Worm (Caenorhabditis elegans): ENCODE measurements around the gene cdd-1.
A peak's percentile ranks its signal among the peaks of the same experiment; 100 is the strongest.

cdd-1 gene

ce11 chrX:8219428-8219827 is 8.5 kb upstream of the cdd-1 start, which contains the start of gene K02A6.1:
TSS of gene K02A6.1 (plus strand) at chrX:8219728.
- TF ChIP-seq hmg-11 (tag; optimal IDR thresholded peaks at IDR 0.05) (no peak), elt-1 (tag; optimal IDR thresholded peaks at IDR 0.05) (no peak), egl-5 (tag; optimal IDR thresholded peaks at IDR 0.05) (no peak), ztf-11 (tag; optimal IDR thresholded peaks at IDR 0.05) (no peak), lin-15B (tag; optimal IDR thresholded peaks at IDR 0.05) (no peak)

DNA sequence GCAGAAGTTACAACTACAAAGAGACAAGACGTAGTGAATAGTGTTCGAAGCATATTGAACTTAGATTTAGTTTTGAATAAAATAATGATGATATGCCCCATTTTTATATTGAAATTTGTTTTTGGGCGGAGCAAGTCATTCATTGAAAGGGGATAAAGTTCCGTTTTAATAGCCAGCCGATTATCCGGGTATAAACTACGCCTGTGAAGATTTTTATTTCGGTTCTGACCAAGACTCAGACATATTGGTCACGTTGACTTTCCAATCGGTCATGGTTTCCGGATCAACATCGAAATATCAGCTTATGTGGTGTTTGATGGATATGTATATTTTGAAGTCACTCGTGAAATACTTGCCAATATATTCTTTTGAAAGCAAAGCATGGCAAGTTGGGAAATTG is 7.7 kb upstream of the cdd-1 start, which contains the start of gene K02A6.4:
K02A6.4 (minus strand) TSS at position 101 of the 400 bp plus-strand sequence.
- no peak for TF ChIP-seq nhr-12 (tag; optimal IDR thresholded peaks at IDR 0.05)
- TF ChIP-seq aly-2 (tag; optimal IDR thresholded peaks at IDR 0.05): no peak
- TF ChIP-seq eor-1 (tag; optimal IDR thresholded peaks at IDR 0.05): no peak
- TF ChIP-seq egl-5 (tag; optimal IDR thresholded peaks at IDR 0.05): no peak
- no peak for TF ChIP-seq nhr-67 (tag; optimal IDR thresholded peaks at IDR 0.05)
- TF ChIP-seq zag-1 (tag; optimal IDR thresholded peaks at IDR 0.05): no peak
- no peak for TF ChIP-seq elt-2 (tag; optimal IDR thresholded peaks at IDR 0.05)
- TF ChIP-seq mdl-1 (tag; optimal IDR thresholded peaks at IDR 0.05): no peak
- no peak for TF ChIP-seq pha-4 (tag; optimal IDR thresholded peaks at IDR 0.05)
- TF ChIP-seq snpc-4 (tag; optimal IDR thresholded peaks at IDR 0.05): no peak
- no peak for TF ChIP-seq lin-39 (tag; optimal IDR thresholded peaks at IDR 0.05)
- no peak for TF ChIP-seq unc-39 (tag; optimal IDR thresholded peaks at IDR 0.05)
- TF ChIP-seq egl-27 (tag; optimal IDR thresholded peaks at IDR 0.05): no peak
- TF ChIP-seq nhr-77 (tag; optimal IDR thresholded peaks at IDR 0.05): no peak
- TF ChIP-seq hmg-11 (tag; optimal IDR thresholded peaks at IDR 0.05): no peak
- TF ChIP-seq ceh-16 (tag; optimal IDR thresholded peaks at IDR 0.05): no peak
- no peak for TF ChIP-seq nhr-23 (tag; optimal IDR thresholded peaks at IDR 0.05)
- no peak for TF ChIP-seq nhr-28 (tag; optimal IDR thresholded peaks at IDR 0.05)
- TF ChIP-seq nhr-25 (tag; optimal IDR thresholded peaks at IDR 0.05): no peak
- no peak for TF ChIP-seq R02D3.7 (tag; optimal IDR thresholded peaks at IDR 0.05)

DNA sequence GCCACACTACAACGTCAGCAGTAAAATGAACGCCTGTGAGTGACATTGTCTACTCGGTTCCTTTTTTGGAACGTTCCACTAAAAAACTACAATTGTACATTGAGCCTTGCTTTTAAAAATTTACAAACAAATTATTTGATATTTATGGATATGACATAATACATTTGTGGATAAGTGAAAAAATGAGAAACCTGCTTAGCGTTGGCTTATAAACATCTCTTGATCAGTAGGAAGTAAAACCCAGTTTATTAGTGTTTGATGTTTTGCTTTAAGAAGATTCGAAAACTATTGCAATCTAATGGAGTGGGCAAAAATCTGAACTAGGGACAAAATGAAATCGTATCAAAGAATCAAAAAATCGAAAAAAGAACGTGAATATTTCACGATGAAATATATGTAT is 6.0 kb upstream of the cdd-1 start:
- TF ChIP-seq ceh-28 (tag; optimal IDR thresholded peaks at IDR 0.05) (no peak), ztf-4 (tag; optimal IDR thresholded peaks at IDR 0.05) (no peak), nhr-11 (tag; optimal IDR thresholded peaks at IDR 0.05) (no peak), nhr-23 (tag; optimal IDR thresholded peaks at IDR 0.05) (no peak), elt-1 (tag; optimal IDR thresholded peaks at IDR 0.05) (no peak)

DNA sequence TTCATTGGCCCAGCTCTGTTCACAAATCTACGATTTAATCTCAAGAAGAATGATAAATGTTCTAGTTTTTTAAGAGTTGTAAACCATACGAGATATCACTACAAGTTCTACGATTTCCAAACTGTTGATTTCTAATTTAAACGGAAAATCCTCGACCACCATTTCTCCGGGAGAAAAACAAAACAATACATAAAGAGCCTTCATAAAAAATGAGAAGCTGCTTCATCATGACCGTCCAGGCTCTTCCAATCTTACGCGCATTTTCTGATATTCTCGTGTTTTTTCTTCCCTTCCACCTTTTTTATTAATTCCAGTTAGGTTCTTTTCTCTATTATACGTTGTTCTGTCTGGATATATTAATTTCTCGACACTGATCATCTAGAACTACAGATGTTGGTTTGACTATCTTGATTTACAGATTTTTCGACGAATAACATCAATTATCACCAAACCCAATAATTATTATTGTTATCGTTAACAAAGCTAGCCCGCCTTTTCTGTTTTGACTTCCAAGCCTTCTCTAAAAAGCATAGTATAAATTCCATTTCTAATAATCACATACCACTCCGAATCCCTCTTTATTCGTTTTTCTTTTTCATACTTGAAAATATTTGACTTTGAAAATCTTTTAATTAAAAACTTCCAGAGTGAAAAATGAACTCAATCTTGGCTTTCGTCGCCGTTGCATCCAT is 3.6 kb upstream of the cdd-1 start, which contains the start of gene C47D2.1:
C47D2.1 (plus strand) TSS at position 642 of the 692 bp plus-strand sequence.
- TF ChIP-seq elt-2 (tag; optimal IDR thresholded peaks at IDR 0.05) (no peak), elt-3 (tag; optimal IDR thresholded peaks at IDR 0.05) (no peak), skn-1 (tag; optimal IDR thresholded peaks at IDR 0.05) (no peak), nhr-237 (tag; optimal IDR thresholded peaks at IDR 0.05) (no peak), nhr-23 (tag; optimal IDR thresholded peaks at IDR 0.05) (no peak), ceh-82 (tag; optimal IDR thresholded peaks at IDR 0.05) (no peak), hmg-11 (tag; optimal IDR thresholded peaks at IDR 0.05) (no peak), lin-15B (tag; optimal IDR thresholded peaks at IDR 0.05) (no peak), unc-39 (tag; optimal IDR thresholded peaks at IDR 0.05) (no peak), elt-1 (tag; optimal IDR thresholded peaks at IDR 0.05) (no peak), fkh-10 (GFP tag; optimal IDR thresholded peaks at IDR 0.05) (no peak), ceh-28 (tag; optimal IDR thresholded peaks at IDR 0.05) (no peak), ceh-16 (tag; optimal IDR thresholded peaks at IDR 0.05) (no peak), aly-2 (tag; optimal IDR thresholded peaks at IDR 0.05) (no peak), ZK546.5 (tag; optimal IDR thresholded peaks at IDR 0.05) (no peak)

DNA sequence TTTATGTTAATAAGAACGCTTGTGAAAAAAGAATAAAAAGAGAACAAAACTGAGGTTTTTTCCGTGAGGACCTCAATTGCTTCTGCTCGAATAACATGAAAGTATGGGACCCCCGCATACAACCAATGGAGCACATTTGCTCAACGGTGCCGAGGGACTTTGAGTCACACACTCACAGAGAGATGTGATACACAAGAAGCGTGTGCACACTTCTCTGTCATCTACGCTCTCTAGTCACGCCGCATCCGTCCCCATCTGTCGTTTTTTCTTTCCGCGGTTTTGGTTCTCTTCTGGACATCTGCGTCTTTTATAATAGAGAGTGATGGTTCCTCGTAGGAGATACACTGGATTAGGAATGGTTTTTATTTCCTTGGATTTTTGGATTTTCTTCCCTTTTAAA is 5.0 kb downstream of the cdd-1 start:
- TF ChIP-seq nhr-67 (tag; optimal IDR thresholded peaks at IDR 0.05) (no peak), hmg-11 (tag; optimal IDR thresholded peaks at IDR 0.05) (peak; percentile 81), lin-15B (tag; optimal IDR thresholded peaks at IDR 0.05) (peak; percentile 58), fkh-2 (tag; optimal IDR thresholded peaks at IDR 0.05) (peak; percentile 47), unc-62 (GFP tag; optimal IDR thresholded peaks at IDR 0.05) (no peak), sea-2 (GFP tag; optimal IDR thresholded peaks at IDR 0.05) (no peak), tbx-2 (tag; optimal IDR thresholded peaks at IDR 0.05) (no peak), lin-39 (tag; optimal IDR thresholded peaks at IDR 0.05) (peak; percentile 82), nfya-1 (tag; optimal IDR thresholded peaks at IDR 0.05; ENCODE audit: insufficient read depth) (peak; percentile 72), eor-1 (tag; optimal IDR thresholded peaks at IDR 0.05) (no peak), unc-39 (tag; optimal IDR thresholded peaks at IDR 0.05) (no peak), egl-5 (tag; optimal IDR thresholded peaks at IDR 0.05) (no peak), elt-3 (tag; optimal IDR thresholded peaks at IDR 0.05) (no peak), nhr-43 (tag; optimal IDR thresholded peaks at IDR 0.05; ENCODE audit: poor library complexity, severe bottlenecking) (peak; percentile 11), R02D3.7 (tag; optimal IDR thresholded peaks at IDR 0.05) (no peak), nhr-12 (tag; optimal IDR thresholded peaks at IDR 0.05) (no peak), skn-1 (tag; optimal IDR thresholded peaks at IDR 0.05) (no peak), mml-1 (tag; optimal IDR thresholded peaks at IDR 0.05) (no peak)

Measured in whole organism, L3 larva.